Fruit fly (Drosophila melanogaster) whole organism, adult: ENCODE measurements around the gene CG32079.

Experiments used
- CG11617 ChIP-seq: fragments of 200-800 bp; sonication (Bioruptor generic); optimal IDR thresholded peaks from 2 replicates; lab custom pipeline; 2017; ENCODE audit warnings: mild to moderate bottlenecking, missing biosample characterization, missing genetic modification reagents, missing genetic modification characterization
- CG12768 ChIP-seq: fragments of 200-800 bp; sonication (Bioruptor generic); optimal IDR thresholded peaks from 2 replicates; lab custom pipeline; 2017; ENCODE audit warnings: missing biosample characterization, missing genetic modification characterization, mild to moderate bottlenecking, moderate library complexity, missing genetic modification reagents
- CG14711 ChIP-seq: fragments of 200-800 bp; sonication (Bioruptor generic); optimal IDR thresholded peaks from 2 replicates; lab custom pipeline; 2018; ENCODE audit warnings: missing biosample characterization, mild to moderate bottlenecking, missing genetic modification characterization, moderate library complexity
- CG1620 ChIP-seq: fragments of 200-800 bp; sonication (Bioruptor generic); optimal IDR thresholded peaks from 2 replicates; lab custom pipeline; 2016; ENCODE audit warnings: missing biosample characterization, missing genetic modification characterization
- CG33017 ChIP-seq: fragments of 200-800 bp; sonication (Bioruptor generic); optimal IDR thresholded peaks from 2 replicates; lab custom pipeline; 2018; ENCODE audit warnings: missing biosample characterization, mild to moderate bottlenecking, missing genetic modification characterization, moderate library complexity
- CG5204 ChIP-seq: fragments of 200-800 bp; sonication (Bioruptor generic); optimal IDR thresholded peaks from 2 replicates; lab custom pipeline; 2016; ENCODE audit warnings: missing biosample characterization, missing genetic modification characterization
- CG7045 ChIP-seq: fragments of 200-800 bp; sonication (Bioruptor generic); optimal IDR thresholded peaks from 2 replicates; lab custom pipeline; 2017; ENCODE audit warnings: missing biosample characterization, mild to moderate bottlenecking, missing genetic modification characterization
- CG7101 ChIP-seq: fragments of 200-800 bp; sonication (Bioruptor generic); optimal IDR thresholded peaks from 2 replicates; lab custom pipeline; 2018; ENCODE audit warnings: missing biosample characterization, mild to moderate bottlenecking, missing genetic modification characterization, moderate library complexity
- Clk ChIP-seq: fragments of 200-800 bp; sonication (Bioruptor generic); optimal IDR thresholded peaks from 2 replicates; lab custom pipeline; 2017; ENCODE audit warnings: missing biosample characterization, missing genetic modification characterization
- Crg-1 ChIP-seq: fragments of 200-800 bp; sonication (Bioruptor generic); optimal IDR thresholded peaks from 2 replicates; lab custom pipeline; 2016; ENCODE audit warnings: missing biosample characterization, missing genetic modification characterization
- Hr96 ChIP-seq: fragments of 200-800 bp; sonication (Bioruptor generic); optimal IDR thresholded peaks from 2 replicates; lab custom pipeline; 2016; ENCODE audit warnings: missing biosample characterization, missing genetic modification characterization
- Mnt ChIP-seq: fragments of 200-800 bp; sonication (Bioruptor generic); optimal IDR thresholded peaks from 2 replicates; lab custom pipeline; 2016; ENCODE audit warnings: missing biosample characterization, mild to moderate bottlenecking, missing genetic modification characterization
- bab1 ChIP-seq: fragments of 200-800 bp; sonication (Bioruptor generic); optimal IDR thresholded peaks from 3 replicates; lab custom pipeline; 2019; ENCODE audit warnings: missing biosample characterization, mild to moderate bottlenecking, missing genetic modification characterization, moderate library complexity
- cic ChIP-seq: fragments of 200-800 bp; sonication (Bioruptor generic); optimal IDR thresholded peaks from 2 replicates; lab custom pipeline; 2017; ENCODE audit warnings: missing biosample characterization, mild to moderate bottlenecking, missing genetic modification characterization, moderate library complexity
- cnc ChIP-seq, 2 experiments: fragments of >200 bp; optimal IDR thresholded peaks; 2 replicates each; lab custom pipeline; 2017
- kay ChIP-seq: fragments of 200-800 bp; sonication (Bioruptor generic); peaks from one replicate; lab custom pipeline; 2016; ENCODE audit warnings: missing biosample characterization, missing genetic modification characterization, borderline replicate concordance
- ovo ChIP-seq: fragments of 200-800 bp; sonication (Bioruptor generic); optimal IDR thresholded peaks from 2 replicates; lab custom pipeline; 2016; ENCODE audit warnings: missing biosample characterization, missing genetic modification characterization
- pad ChIP-seq: fragments of 200-800 bp; sonication (Bioruptor generic); optimal IDR thresholded peaks from 3 replicates; lab custom pipeline; 2017; ENCODE audit warnings: missing biosample characterization, missing genetic modification characterization, mild to moderate bottlenecking, moderate library complexity, missing genetic modification reagents
- tj ChIP-seq: fragments of 200-800 bp; sonication (Bioruptor generic); optimal IDR thresholded peaks from 3 replicates; lab custom pipeline; 2017; ENCODE audit warnings: missing biosample characterization, mild to moderate bottlenecking, missing genetic modification characterization, moderate library complexity
- toe ChIP-seq: fragments of 200-800 bp; sonication (Bioruptor generic); optimal IDR thresholded peaks from 2 replicates; lab custom pipeline; 2016; ENCODE audit warnings: missing biosample characterization, missing genetic modification characterization

The CG32079 gene

dm6 chr3L:11049414-11049813 is 24.1 kb downstream of the CG32079 start:
- TF ChIP-seq cic (GFP tag; lab: Kevin White, UChicago) = peak; percentile 71
- peak; percentile 6 for TF ChIP-seq CG1620 (GFP tag; lab: Kevin White, UChicago)
- TF ChIP-seq toe (GFP tag; lab: Kevin White, UChicago) = no peak
- TF ChIP-seq CG7101 = peak; percentile 47
- TF ChIP-seq cnc (optimal IDR thresholded peaks at IDR 0.05; lab: Kevin White, UChicago) = no peak
- TF ChIP-seq Hr96 (GFP tag; lab: Kevin White, UChicago) = peak; percentile 2
- TF ChIP-seq CG7045 (GFP tag; lab: Kevin White, UChicago) = peak; percentile 79
- TF ChIP-seq kay (GFP tag; lab: Kevin White, UChicago) = no peak
- TF ChIP-seq CG11617 (GFP tag; lab: Kevin White, UChicago) = peak; percentile 25
- peak; percentile 65 for TF ChIP-seq Crg-1 (GFP tag; lab: Kevin White, UChicago)
- no peak for TF ChIP-seq bab1 (GFP tag; lab: Kevin White, UChicago)
- TF ChIP-seq ovo (GFP tag; lab: Kevin White, UChicago) = peak; percentile 41
- TF ChIP-seq CG5204 (GFP tag; lab: Kevin White, UChicago) = peak; percentile 28
- TF ChIP-seq pad (GFP tag; lab: Kevin White, UChicago) = peak; percentile 43
- no peak for TF ChIP-seq tj
- no peak for TF ChIP-seq Clk
- TF ChIP-seq CG33017 = peak; percentile 40
- peak; percentile 13 for TF ChIP-seq CG14711 (tag; lab: Kevin White, UChicago)
- TF ChIP-seq CG12768 (GFP tag; lab: Kevin White, UChicago) = peak; percentile 62
- TF ChIP-seq Mnt (GFP tag; lab: Kevin White, UChicago) = peak; percentile 35

DNA sequence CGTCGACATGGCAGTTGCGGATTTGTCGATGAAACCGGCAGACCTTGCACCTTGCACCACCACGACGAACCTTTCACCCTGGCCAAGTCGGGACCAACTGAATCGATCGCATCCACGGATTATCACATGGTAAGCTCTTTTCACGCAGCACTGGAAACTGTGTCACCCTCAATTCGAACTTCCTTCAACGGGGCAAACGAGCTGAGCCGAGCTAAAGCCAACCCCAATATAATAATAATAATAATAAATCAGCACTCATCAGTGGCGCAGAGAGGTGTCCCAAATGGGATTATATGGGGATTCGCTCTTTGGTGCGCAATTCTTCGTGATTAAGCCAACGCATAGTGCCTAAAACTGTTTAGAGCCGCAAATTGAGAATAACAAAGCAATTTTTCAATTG is 25.9 kb downstream of the CG32079 start, which contains the start of gene CG43693:
Gene CG43693 (minus strand): TSS at position 101 of the 400 bp plus-strand sequence.
- no peak for TF ChIP-seq CG11617 (GFP tag; lab: Kevin White, UChicago)
- TF ChIP-seq ovo (GFP tag; lab: Kevin White, UChicago) = no peak
- TF ChIP-seq cic (GFP tag; lab: Kevin White, UChicago) = no peak
- no peak for TF ChIP-seq CG7101
- no peak for TF ChIP-seq cnc (optimal IDR thresholded peaks at IDR 0.05; lab: Kevin White, UChicago)
- TF ChIP-seq toe (GFP tag; lab: Kevin White, UChicago) = no peak
- TF ChIP-seq pad (GFP tag; lab: Kevin White, UChicago) = no peak
- no peak for TF ChIP-seq Crg-1 (GFP tag; lab: Kevin White, UChicago)
- TF ChIP-seq tj = no peak
- TF ChIP-seq CG33017 = no peak
- no peak for TF ChIP-seq kay (GFP tag; lab: Kevin White, UChicago)

- TF ChIP-seq CG1620 (GFP tag; lab: Kevin White, UChicago) (no peak), CG7101 (no peak), Hr96 (GFP tag; lab: Kevin White, UChicago) (no peak)
Observed at dm6 chr3L:11052760-11053259, 27.4 kb downstream of the CG32079 start.

dm6 chr3L:11053843-11054242 is 28.5 kb downstream of the CG32079 start, which contains the start of gene CG7888:
Gene CG7888, plus strand, starts transcription at chr3L:11054035.
- TF ChIP-seq cnc (optimal IDR thresholded peaks at IDR 0.05; lab: Kevin White, UChicago) (no peak), CG12768 (GFP tag; lab: Kevin White, UChicago) (peak; percentile 17)

dm6 chr3L:11061200-11061599 is 35.8 kb downstream of the CG32079 start, which contains the start of the genes CG6321 and Blos2:
Gene CG6321, minus strand, starts transcription at chr3L:11061224.
Gene Blos2, plus strand, starts transcription at chr3L:11061571.
- TF ChIP-seq CG7101 = peak; percentile 83
- TF ChIP-seq Clk = peak; percentile 12
- TF ChIP-seq CG12768 (GFP tag; lab: Kevin White, UChicago) = peak; percentile 75
- TF ChIP-seq CG33017 = peak; percentile 87
- peak; percentile 48 for TF ChIP-seq pad (GFP tag; lab: Kevin White, UChicago)
- TF ChIP-seq toe (GFP tag; lab: Kevin White, UChicago) = no peak
- TF ChIP-seq tj = peak; percentile 54
- peak; percentile 56 for TF ChIP-seq Hr96 (GFP tag; lab: Kevin White, UChicago)
- TF ChIP-seq bab1 (GFP tag; lab: Kevin White, UChicago) = peak; percentile 90
- peak; percentile 3 for TF ChIP-seq Crg-1 (GFP tag; lab: Kevin White, UChicago)
- no peak for TF ChIP-seq cnc (optimal IDR thresholded peaks at IDR 0.05; lab: Kevin White, UChicago)
- TF ChIP-seq CG5204 (GFP tag; lab: Kevin White, UChicago) = no peak
- TF ChIP-seq CG14711 (tag; lab: Kevin White, UChicago) = peak; percentile 73
- peak; percentile 6 for TF ChIP-seq cic (GFP tag; lab: Kevin White, UChicago)
- no peak for TF ChIP-seq kay (GFP tag; lab: Kevin White, UChicago)
- peak; percentile 65 for TF ChIP-seq Mnt (GFP tag; lab: Kevin White, UChicago)
- TF ChIP-seq CG7045 (GFP tag; lab: Kevin White, UChicago) = peak; percentile 69
- peak; percentile 13 for TF ChIP-seq CG1620 (GFP tag; lab: Kevin White, UChicago)
- peak; percentile 81 for TF ChIP-seq CG11617 (GFP tag; lab: Kevin White, UChicago)
- TF ChIP-seq ovo (GFP tag; lab: Kevin White, UChicago) = no peak

DNA sequence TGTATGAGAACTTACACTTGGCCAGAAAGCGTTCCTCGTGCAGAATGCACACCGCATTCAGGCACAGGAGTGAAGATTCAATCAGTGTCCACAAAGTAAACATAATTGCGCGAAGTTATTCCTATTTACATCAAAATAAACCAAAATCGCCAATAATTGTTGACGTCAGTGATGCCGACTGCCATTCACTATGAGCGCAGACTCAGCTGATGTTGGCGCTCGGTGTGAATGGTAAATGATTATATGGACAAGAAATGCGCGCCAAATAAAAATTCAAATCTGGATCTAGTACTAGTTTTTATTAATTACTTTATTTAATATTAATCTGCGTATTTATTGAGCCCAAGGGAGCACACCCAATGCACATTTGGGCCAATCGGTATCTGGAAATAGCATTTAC is 37.1 kb downstream of the CG32079 start, which contains the start of gene CG32069:
Gene CG32069 (minus strand): TSS at position 174 of the 400 bp plus-strand sequence.
- no peak for TF ChIP-seq CG11617 (GFP tag; lab: Kevin White, UChicago)
- no peak for TF ChIP-seq CG12768 (GFP tag; lab: Kevin White, UChicago)
- no peak for TF ChIP-seq Clk
- no peak for TF ChIP-seq CG7101
- TF ChIP-seq Crg-1 (GFP tag; lab: Kevin White, UChicago) = no peak
- peak; percentile 1 for TF ChIP-seq Mnt (GFP tag; lab: Kevin White, UChicago)
- TF ChIP-seq bab1 (GFP tag; lab: Kevin White, UChicago) = peak; percentile 19
- no peak for TF ChIP-seq CG7045 (GFP tag; lab: Kevin White, UChicago)
- TF ChIP-seq toe (GFP tag; lab: Kevin White, UChicago) = no peak
- peak; percentile 11 for TF ChIP-seq tj
